Worm (Caenorhabditis elegans): ENCODE measurements around the gene M110.9.

- TF ChIP-seq odd-2 (tag; optimal IDR thresholded peaks at IDR 0.05): no peak
- no peak for TF ChIP-seq fkh-10 (GFP tag; optimal IDR thresholded peaks at IDR 0.05)
- TF ChIP-seq tbx-2 (tag; optimal IDR thresholded peaks at IDR 0.05): no peak
- no peak for TF ChIP-seq pha-4 (tag; optimal IDR thresholded peaks at IDR 0.05)
- TF ChIP-seq ama-1 (optimal IDR thresholded peaks at IDR 0.05): no peak
- no peak for TF ChIP-seq unc-86 (tag; optimal IDR thresholded peaks at IDR 0.05)
- TF ChIP-seq sox-4 (tag; optimal IDR thresholded peaks at IDR 0.05): no peak
- no peak for TF ChIP-seq ceh-6 (GFP tag; optimal IDR thresholded peaks at IDR 0.05)
- TF ChIP-seq dve-1 (tag; optimal IDR thresholded peaks at IDR 0.05): no peak
- no peak for TF ChIP-seq hlh-15 (tag; optimal IDR thresholded peaks at IDR 0.05)
- no peak for TF ChIP-seq elt-2 (tag; optimal IDR thresholded peaks at IDR 0.05)
Measured at ce11 chrII:8190455-8190854, 40.6 kb upstream of the M110.9 start, which contains the start of gene T05C12.8.

Measured in whole organism, late embryonic.